Fruit fly (Drosophila melanogaster) whole organism, prepupa: ENCODE measurements around the gene Tollo.

ENCODE experiments used
- CG16779 ChIP-seq: fragments of 200-800 bp; sonication (Bioruptor generic); optimal IDR thresholded peaks from 3 replicates; lab custom pipeline; 2017; ENCODE audit warnings: missing biosample characterization, mild to moderate bottlenecking, missing genetic modification characterization
- CG3032 ChIP-seq: fragments of 200-800 bp; optimal IDR thresholded peaks from 2 replicates; lab custom pipeline; 2019; ENCODE audit warnings: missing biosample characterization, mild to moderate bottlenecking, missing genetic modification characterization, moderate library complexity
- Lpt ChIP-seq: fragments of 200-800 bp; sonication (Bioruptor generic); optimal IDR thresholded peaks from 3 replicates; lab custom pipeline; 2016; ENCODE audit warnings: missing biosample characterization, missing genetic modification characterization

DNA sequence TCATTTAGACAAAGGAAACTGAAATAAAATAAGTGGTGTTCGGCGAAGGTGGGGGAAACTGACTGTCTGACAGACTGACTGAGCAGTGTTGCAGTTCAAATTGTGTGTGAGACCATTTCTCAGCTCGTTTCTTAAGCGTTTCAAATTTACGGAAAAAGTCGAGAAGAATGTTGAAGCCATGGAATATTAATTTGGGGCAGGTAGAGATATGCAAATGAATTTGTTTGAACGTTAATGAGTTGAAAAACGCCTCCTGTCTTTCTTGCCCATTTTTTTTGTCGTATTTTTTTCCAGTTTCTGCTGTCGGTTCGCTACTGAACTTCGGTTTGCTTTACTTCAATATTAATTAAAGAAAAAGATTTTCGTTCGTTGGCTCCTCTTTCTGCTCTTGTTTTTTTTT, 31.8 kb upstream of the Tollo start:
- TF ChIP-seq CG3032 = no peak
- no peak for TF ChIP-seq Lpt
- TF ChIP-seq CG16779 (tag; lab: Kevin White, UChicago) = no peak
